Worm (Caenorhabditis elegans) whole organism, early embryonic: Measurements from ENCODE around the gene eif-2D.
A peak's percentile ranks its signal among the peaks of the same experiment; 100 is the strongest.

ENCODE experiments used
- B0310.2 ChIP-seq: sonication (generic microtip); optimal IDR thresholded peaks from 2 replicates; lab custom pipeline; 2016; ENCODE audit warnings: mild to moderate bottlenecking, missing genetic modification characterization, missing compliant biosample characterization
- F13C5.2 ChIP-seq: sonication (generic microtip); optimal IDR thresholded peaks from 2 replicates; lab custom pipeline; 2017; ENCODE audit warnings: mild to moderate bottlenecking, missing genetic modification characterization, inconsistent platforms, missing compliant biosample characterization
- aly-1 ChIP-seq: sonication (generic microtip); optimal IDR thresholded peaks from 2 replicates; lab custom pipeline; 2016; ENCODE audit warnings: missing genetic modification characterization, missing compliant biosample characterization
- ama-1 ChIP-seq: fragments of 150-350 bp; optimal IDR thresholded peaks from 2 replicates; lab custom pipeline; 2014
- ceh-13 ChIP-seq: fragments of 200-800 bp; sonication (Bioruptor generic); optimal IDR thresholded peaks from 2 replicates; lab custom pipeline; 2018; ENCODE audit warnings: mild to moderate bottlenecking, missing genetic modification characterization, missing compliant biosample characterization
- ceh-36 ChIP-seq: sonication (generic microtip); optimal IDR thresholded peaks from 2 replicates; lab custom pipeline; 2016; ENCODE audit warnings: missing genetic modification characterization, inconsistent platforms, missing compliant biosample characterization
- ets-7 ChIP-seq: sonication (generic microtip); optimal IDR thresholded peaks from 2 replicates; lab custom pipeline; 2016; ENCODE audit warnings: missing genotype, missing genetic modification characterization, missing compliant biosample characterization
- flt-1 ChIP-seq: fragments of 200-800 bp; sonication (Bioruptor generic); IDR thresholded peaks from 2 replicates; pipeline ENCODE4 v1.3.6; 2022; ENCODE audit warnings: missing genetic modification characterization, missing compliant biosample characterization
- hmbx-1 ChIP-seq: sonication (generic microtip); optimal IDR thresholded peaks from 2 replicates; lab custom pipeline; 2016; ENCODE audit warnings: mild to moderate bottlenecking, missing genetic modification characterization, missing compliant biosample characterization
- hmg-4 ChIP-seq: fragments of 200-800 bp; sonication (Bioruptor generic); optimal IDR thresholded peaks from 2 replicates; lab custom pipeline; 2018; ENCODE audit warnings: mild to moderate bottlenecking, missing genetic modification characterization, missing compliant biosample characterization
- hnd-1 ChIP-seq: sonication (generic microtip); optimal IDR thresholded peaks from 2 replicates; lab custom pipeline; 2016; ENCODE audit warnings: missing genetic modification characterization, missing compliant biosample characterization
- pes-1 ChIP-seq: fragments of 200-800 bp; sonication (Bioruptor generic); IDR thresholded peaks from 2 replicates; pipeline ENCODE4 v1.3.6; 2022; ENCODE audit warnings: missing genetic modification reagents, missing genetic modification characterization, missing compliant biosample characterization
- scrt-1 ChIP-seq: fragments of 200-800 bp; sonication (Bioruptor generic); IDR thresholded peaks from 2 replicates; pipeline ENCODE4 v1.3.6; 2022; ENCODE audit warnings: missing genetic modification characterization, missing compliant biosample characterization
- sea-1 ChIP-seq: fragments of 200-800 bp; sonication (Bioruptor generic); conservative IDR thresholded peaks from 2 replicates; pipeline ENCODE4 v1.3.6; 2022; ENCODE audit warnings: missing genetic modification characterization, missing compliant biosample characterization
- tbx-11 ChIP-seq: fragments of 200-800 bp; sonication (Bioruptor generic); IDR thresholded peaks from 2 replicates; pipeline ENCODE4 v1.3.6; 2022; ENCODE audit warnings: missing genetic modification characterization, missing compliant biosample characterization
- tbx-37 ChIP-seq: fragments of 200-800 bp; sonication (Bioruptor generic); conservative IDR thresholded peaks from 2 replicates; pipeline ENCODE4 v1.3.6; 2022; ENCODE audit warnings: missing genetic modification reagents, missing genetic modification characterization, missing compliant biosample characterization
- tra-4 ChIP-seq: sonication (generic microtip); optimal IDR thresholded peaks from 2 replicates; lab custom pipeline; 2017; ENCODE audit warnings: missing genetic modification characterization, missing compliant biosample characterization

Gene eif-2D

ce11 chrII:5696218-5696617 lies 4.7 kb downstream of the eif-2D start:
- TF ChIP-seq tra-4 (tag; lab: Kevin White, UChicago) (no peak), hnd-1 (tag; lab: Kevin White, UChicago) (no peak), hmbx-1 (no peak), sea-1 (GFP tag; lab: Robert Waterston, UW) (no peak), aly-1 (tag; lab: Kevin White, UChicago) (no peak), pes-1 (no peak), F13C5.2 (tag; lab: Kevin White, UChicago) (no peak), scrt-1 (GFP tag; lab: Robert Waterston, UW) (no peak), flt-1 (GFP tag; lab: Robert Waterston, UW) (no peak), tbx-11 (GFP tag; lab: Robert Waterston, UW) (no peak), ceh-36 (no peak), ets-7 (tag; lab: Kevin White, UChicago) (no peak), B0310.2 (no peak), ceh-13 (GFP tag; lab: Kevin White, UChicago) (no peak), tbx-37 (GFP tag; lab: Robert Waterston, UW) (no peak)

ce11 chrII:5697338-5697737 lies 5.8 kb downstream of the eif-2D start:
- no peak for TF ChIP-seq B0310.2

ce11 chrII:5698254-5698653 lies 6.7 kb downstream of the eif-2D start:
- TF ChIP-seq ama-1 (lab: Kevin White, UChicago) (no peak), tbx-11 (GFP tag; lab: Robert Waterston, UW) (no peak), B0310.2 (no peak), ceh-13 (GFP tag; lab: Kevin White, UChicago) (no peak), tbx-37 (GFP tag; lab: Robert Waterston, UW) (no peak), aly-1 (tag; lab: Kevin White, UChicago) (no peak)

ce11 chrII:5698869-5699268 lies 7.3 kb downstream of the eif-2D start, which contains the start of the genes C25H3.10 and C25H3.1:
Gene C25H3.10, minus strand, starts transcription at chrII:5698969.
Gene C25H3.1, plus strand, starts transcription at chrII:5699071.
- TF ChIP-seq ama-1 (lab: Kevin White, UChicago) (no peak), sea-1 (GFP tag; lab: Robert Waterston, UW) (no peak), ceh-36 (no peak), tbx-37 (GFP tag; lab: Robert Waterston, UW) (no peak), ets-7 (tag; lab: Kevin White, UChicago) (no peak), F13C5.2 (tag; lab: Kevin White, UChicago) (no peak), B0310.2 (no peak)

- TF ChIP-seq sea-1 (GFP tag; lab: Robert Waterston, UW): no peak
- no peak for TF ChIP-seq hmg-4
- no peak for TF ChIP-seq ets-7 (tag; lab: Kevin White, UChicago)
- TF ChIP-seq ama-1 (lab: Kevin White, UChicago): peak; percentile 70
These were observed 10.0 kb downstream of the eif-2D start for ce11 chrII:5701485-5701884.

ce11 chrII:5702611-5703192 lies 11.2 kb downstream of the eif-2D start:
- TF ChIP-seq tbx-11 (GFP tag; lab: Robert Waterston, UW) (no peak), sea-1 (GFP tag; lab: Robert Waterston, UW) (no peak), scrt-1 (GFP tag; lab: Robert Waterston, UW) (no peak), ceh-13 (GFP tag; lab: Kevin White, UChicago) (no peak), aly-1 (tag; lab: Kevin White, UChicago) (no peak), tbx-37 (GFP tag; lab: Robert Waterston, UW) (no peak), B0310.2 (no peak), flt-1 (GFP tag; lab: Robert Waterston, UW) (no peak), tra-4 (tag; lab: Kevin White, UChicago) (no peak), hmbx-1 (no peak)

ce11 chrII:5704479-5704878 lies 13.0 kb downstream of the eif-2D start:
- no peak for TF ChIP-seq ama-1 (lab: Kevin White, UChicago)
- no peak for TF ChIP-seq B0310.2

- TF ChIP-seq pes-1: no peak
- TF ChIP-seq ceh-36: no peak
- no peak for TF ChIP-seq F13C5.2 (tag; lab: Kevin White, UChicago)
- no peak for TF ChIP-seq flt-1 (GFP tag; lab: Robert Waterston, UW)
- TF ChIP-seq scrt-1 (GFP tag; lab: Robert Waterston, UW): no peak
These were observed 16.0 kb downstream of the eif-2D start, which contains the start of gene osta-2 for ce11 chrII:5707532-5707931. Gene osta-2, plus strand, starts transcription at chrII:5707691.

ce11 chrII:5708154-5708553 lies 16.6 kb downstream of the eif-2D start:
- TF ChIP-seq tra-4 (tag; lab: Kevin White, UChicago) (no peak), tbx-37 (GFP tag; lab: Robert Waterston, UW) (no peak), sea-1 (GFP tag; lab: Robert Waterston, UW) (no peak), aly-1 (tag; lab: Kevin White, UChicago) (no peak), pes-1 (no peak), tbx-11 (GFP tag; lab: Robert Waterston, UW) (no peak), scrt-1 (GFP tag; lab: Robert Waterston, UW) (no peak), hmbx-1 (no peak), ceh-13 (GFP tag; lab: Kevin White, UChicago) (no peak), ama-1 (lab: Kevin White, UChicago) (no peak), F13C5.2 (tag; lab: Kevin White, UChicago) (no peak), B0310.2 (no peak)
